Worm (Caenorhabditis elegans): Measurements from ENCODE around the gene eef-1G.

- no peak for TF ChIP-seq nhr-11 (tag; optimal IDR thresholded peaks at IDR 0.05)
- no peak for TF ChIP-seq sox-4 (tag; optimal IDR thresholded peaks at IDR 0.05)
- no peak for TF ChIP-seq syd-9 (tag; optimal IDR thresholded peaks at IDR 0.05)
These were observed 5.4 kb downstream of the eef-1G start for ce11 chrV:10970930-10971329.

Data from whole organism, late embryonic.